Fruit fly (Drosophila melanogaster) whole organism, pupa: ENCODE data around the gene CG9948.

ENCODE experiments used
- CG10348 ChIP-seq: fragments of 200-800 bp; sonication (Bioruptor generic); IDR thresholded peaks from 2 replicates; pipeline ENCODE4 v1.3.6; 2022; ENCODE audit warnings: missing biosample characterization, missing genetic modification characterization
- CG12605 ChIP-seq: fragments of 200-800 bp; sonication (Bioruptor generic); IDR thresholded peaks from 2 replicates; pipeline ENCODE4 v1.3.6; 2022; ENCODE audit warnings: missing biosample characterization, missing genetic modification characterization
- CG13204 ChIP-seq: fragments of 200-800 bp; sonication (Bioruptor generic); optimal IDR thresholded peaks from 2 replicates; lab custom pipeline; 2018; ENCODE audit warnings: missing biosample characterization, mild to moderate bottlenecking, missing genetic modification characterization, moderate library complexity
- CG14655 ChIP-seq: fragments of 200-800 bp; sonication (Bioruptor generic); optimal IDR thresholded peaks from 3 replicates; lab custom pipeline; 2017; ENCODE audit warnings: mild to moderate bottlenecking, missing biosample characterization, missing genetic modification reagents, missing genetic modification characterization
- CG15710 ChIP-seq: fragments of 200-800 bp; sonication (Bioruptor generic); optimal IDR thresholded peaks from 2 replicates; lab custom pipeline; 2018; ENCODE audit warnings: missing biosample characterization, mild to moderate bottlenecking, missing genetic modification characterization, moderate library complexity
- CG17806 ChIP-seq: fragments of 200-800 bp; sonication (Bioruptor generic); optimal IDR thresholded peaks from 2 replicates; lab custom pipeline; 2018; ENCODE audit warnings: missing biosample characterization, mild to moderate bottlenecking, missing genetic modification characterization, moderate library complexity
- CG32121 ChIP-seq: fragments of 200-800 bp; sonication (Bioruptor generic); IDR thresholded peaks from 2 replicates; pipeline ENCODE4 v1.3.6; 2022; ENCODE audit warnings: missing biosample characterization, missing genetic modification characterization
- CG34367 ChIP-seq: fragments of 200-800 bp; sonication (Bioruptor generic); optimal IDR thresholded peaks from 2 replicates; lab custom pipeline; 2018; ENCODE audit warnings: missing biosample characterization, mild to moderate bottlenecking, missing genetic modification characterization
- CG4496 ChIP-seq: fragments of 200-800 bp; sonication (Bioruptor generic); IDR thresholded peaks from 3 replicates; pipeline ENCODE4 v1.3.6; 2022; ENCODE audit warnings: missing biosample characterization, missing genetic modification characterization
- CG8159 ChIP-seq: fragments of 200-800 bp; sonication (Bioruptor generic); optimal IDR thresholded peaks from 3 replicates; lab custom pipeline; 2018; ENCODE audit warnings: missing biosample characterization, mild to moderate bottlenecking, missing genetic modification characterization, moderate library complexity
- CG8301 ChIP-seq: fragments of 200-800 bp; sonication (Bioruptor generic); optimal IDR thresholded peaks from 2 replicates; lab custom pipeline; 2018; ENCODE audit warnings: missing biosample characterization, mild to moderate bottlenecking, missing genetic modification characterization
- CG9948 ChIP-seq: fragments of 200-800 bp; sonication (Bioruptor generic); optimal IDR thresholded peaks from 2 replicates; lab custom pipeline; 2018; ENCODE audit warnings: missing biosample characterization, mild to moderate bottlenecking, missing genetic modification characterization, moderate library complexity
- D1 ChIP-seq: fragments of 200-800 bp; sonication (Bioruptor generic); optimal IDR thresholded peaks from 2 replicates; lab custom pipeline; 2018; ENCODE audit warnings: missing biosample characterization, mild to moderate bottlenecking, missing genetic modification characterization, moderate library complexity
- EcR ChIP-seq: fragments of 200-800 bp; sonication (Bioruptor generic); optimal IDR thresholded peaks from 3 replicates; lab custom pipeline; 2019; ENCODE audit warnings: missing biosample characterization, missing genetic modification characterization, mild to moderate bottlenecking, moderate library complexity, missing genetic modification reagents
- Ets98B ChIP-seq: fragments of 200-800 bp; sonication (Bioruptor generic); IDR thresholded peaks from 2 replicates; pipeline ENCODE4 v1.3.6; 2022; ENCODE audit warnings: missing biosample characterization, missing genetic modification characterization
- Pif1A ChIP-seq: fragments of 200-800 bp; sonication (Bioruptor generic); optimal IDR thresholded peaks from 3 replicates; lab custom pipeline; 2016; ENCODE audit warnings: missing biosample characterization, missing genetic modification characterization
- Pif1B ChIP-seq: fragments of 200-800 bp; sonication (Bioruptor generic); optimal IDR thresholded peaks from 3 replicates; lab custom pipeline; 2016; ENCODE audit warnings: missing biosample characterization, missing genetic modification characterization
- Snoo ChIP-seq: fragments of 200-800 bp; sonication (Bioruptor generic); optimal IDR thresholded peaks from 3 replicates; lab custom pipeline; 2017; ENCODE audit warnings: missing biosample characterization, mild to moderate bottlenecking, missing genetic modification characterization, inconsistent platforms
- fd96Ca ChIP-seq: fragments of 200-800 bp; sonication (Bioruptor generic); IDR thresholded peaks from 3 replicates; pipeline ENCODE4 v1.3.6; 2022; ENCODE audit warnings: missing biosample characterization, missing genetic modification characterization
- gl ChIP-seq: fragments of 200-800 bp; sonication (Bioruptor generic); optimal IDR thresholded peaks from 2 replicates; lab custom pipeline; 2018; ENCODE audit warnings: missing biosample characterization, mild to moderate bottlenecking, missing genetic modification characterization
- rn ChIP-seq: fragments of 200-800 bp; sonication (Bioruptor generic); IDR thresholded peaks from 2 replicates; pipeline ENCODE4 v1.3.6; 2022; ENCODE audit warnings: missing biosample characterization, missing genetic modification characterization

The CG9948 gene

dm6 chr3L:6977391-6977790 lies 21.6 kb downstream of the CG9948 start:
- TF ChIP-seq CG15710 (tag; lab: Kevin White, UChicago) (peak; percentile 64), Pif1A (peak; percentile 41), CG13204 (GFP tag; lab: Kevin White, UChicago) (no peak), D1 (tag; lab: Kevin White, UChicago) (no peak), rn (GFP tag; lab: Robert Waterston, UW) (peak; percentile 72), fd96Ca (peak; percentile 78), CG8301 (peak; percentile 59), CG8159 (peak; percentile 75), CG4496 (peak; percentile 71), CG32121 (GFP tag; lab: Robert Waterston, UW) (peak; percentile 83), CG9948 (tag; lab: Kevin White, UChicago) (peak; percentile 65), CG10348 (GFP tag; lab: Robert Waterston, UW) (no peak), Ets98B (GFP tag; lab: Robert Waterston, UW) (peak; percentile 69), CG14655 (GFP tag; lab: Kevin White, UChicago) (peak; percentile 76), Pif1B (GFP tag; lab: Kevin White, UChicago) (peak; percentile 36), CG12605 (GFP tag; lab: Robert Waterston, UW) (peak; percentile 76; the same call in 1 of the 2 replicates), gl (peak; percentile 8), CG34367 (tag; lab: Kevin White, UChicago) (peak; percentile 38), EcR (GFP tag; lab: Kevin White, UChicago) (peak; percentile 25), CG17806 (peak; percentile 67), Snoo (tag; lab: Kevin White, UChicago) (peak; percentile 75)

dm6 chr3L:6978030-6978683 lies 22.4 kb downstream of the CG9948 start:
- TF ChIP-seq D1 (tag; lab: Kevin White, UChicago) (no peak), gl (no peak), CG13204 (GFP tag; lab: Kevin White, UChicago) (no peak), EcR (GFP tag; lab: Kevin White, UChicago) (no peak), CG9948 (tag; lab: Kevin White, UChicago) (no peak), fd96Ca (0 out of 3 replicates have a peak, but pooled peaks have one; percentile 16), CG10348 (GFP tag; lab: Robert Waterston, UW) (no peak), CG14655 (GFP tag; lab: Kevin White, UChicago) (peak; percentile 50), CG32121 (GFP tag; lab: Robert Waterston, UW) (peak; percentile 75), CG8159 (peak; percentile 40), CG34367 (tag; lab: Kevin White, UChicago) (no peak), CG15710 (tag; lab: Kevin White, UChicago) (peak; percentile 8), CG8301 (peak; percentile 54), rn (GFP tag; lab: Robert Waterston, UW) (peak; percentile 48; the same call in 1 of the 2 replicates), CG4496 (peak; percentile 49; the same call in 2 of the 3 replicates), Snoo (tag; lab: Kevin White, UChicago) (no peak), CG17806 (no peak), CG12605 (GFP tag; lab: Robert Waterston, UW) (0 out of 2 replicates have a peak, but pooled peaks have one; percentile 12), Ets98B (GFP tag; lab: Robert Waterston, UW) (no peak), Pif1B (GFP tag; lab: Kevin White, UChicago) (no peak), Pif1A (peak; percentile 36)

DNA sequence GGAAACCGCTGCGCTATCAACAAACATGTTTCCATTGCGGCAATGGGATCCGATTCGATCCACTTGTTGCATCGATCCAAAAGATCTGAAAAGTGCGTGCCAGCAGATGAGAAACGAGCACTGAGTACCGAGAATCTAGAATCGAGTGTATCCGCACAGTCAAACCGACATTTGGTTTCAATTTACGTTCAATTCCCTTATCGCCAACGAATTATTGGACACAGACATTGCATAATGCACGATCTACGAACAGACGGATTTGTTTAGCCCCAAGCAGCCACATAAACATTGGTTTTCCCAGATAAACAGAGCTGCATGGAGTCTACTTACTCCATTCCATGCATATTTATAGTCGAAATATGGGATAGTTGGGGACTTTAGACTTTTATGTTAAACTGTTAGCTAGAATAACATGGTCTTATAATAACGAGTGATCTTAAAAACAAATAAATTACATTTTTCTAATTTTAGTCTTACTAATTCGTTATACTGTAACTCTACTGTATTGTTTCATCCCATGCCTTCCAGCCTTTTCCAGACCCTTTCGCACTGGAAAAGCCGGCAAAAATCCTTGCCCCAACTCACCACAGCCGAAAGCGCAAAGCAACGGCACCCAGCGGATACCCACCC lies 23.1 kb downstream of the CG9948 start:
- TF ChIP-seq Pif1A (no peak), D1 (tag; lab: Kevin White, UChicago) (no peak), CG32121 (GFP tag; lab: Robert Waterston, UW) (no peak), fd96Ca (no peak), CG34367 (tag; lab: Kevin White, UChicago) (no peak), CG10348 (GFP tag; lab: Robert Waterston, UW) (no peak), EcR (GFP tag; lab: Kevin White, UChicago) (no peak), CG9948 (tag; lab: Kevin White, UChicago) (no peak), CG14655 (GFP tag; lab: Kevin White, UChicago) (no peak), CG15710 (tag; lab: Kevin White, UChicago) (no peak), CG17806 (no peak), CG13204 (GFP tag; lab: Kevin White, UChicago) (no peak), rn (GFP tag; lab: Robert Waterston, UW) (no peak), Pif1B (GFP tag; lab: Kevin White, UChicago) (no peak), Snoo (tag; lab: Kevin White, UChicago) (no peak), gl (no peak), Ets98B (GFP tag; lab: Robert Waterston, UW) (no peak)

DNA sequence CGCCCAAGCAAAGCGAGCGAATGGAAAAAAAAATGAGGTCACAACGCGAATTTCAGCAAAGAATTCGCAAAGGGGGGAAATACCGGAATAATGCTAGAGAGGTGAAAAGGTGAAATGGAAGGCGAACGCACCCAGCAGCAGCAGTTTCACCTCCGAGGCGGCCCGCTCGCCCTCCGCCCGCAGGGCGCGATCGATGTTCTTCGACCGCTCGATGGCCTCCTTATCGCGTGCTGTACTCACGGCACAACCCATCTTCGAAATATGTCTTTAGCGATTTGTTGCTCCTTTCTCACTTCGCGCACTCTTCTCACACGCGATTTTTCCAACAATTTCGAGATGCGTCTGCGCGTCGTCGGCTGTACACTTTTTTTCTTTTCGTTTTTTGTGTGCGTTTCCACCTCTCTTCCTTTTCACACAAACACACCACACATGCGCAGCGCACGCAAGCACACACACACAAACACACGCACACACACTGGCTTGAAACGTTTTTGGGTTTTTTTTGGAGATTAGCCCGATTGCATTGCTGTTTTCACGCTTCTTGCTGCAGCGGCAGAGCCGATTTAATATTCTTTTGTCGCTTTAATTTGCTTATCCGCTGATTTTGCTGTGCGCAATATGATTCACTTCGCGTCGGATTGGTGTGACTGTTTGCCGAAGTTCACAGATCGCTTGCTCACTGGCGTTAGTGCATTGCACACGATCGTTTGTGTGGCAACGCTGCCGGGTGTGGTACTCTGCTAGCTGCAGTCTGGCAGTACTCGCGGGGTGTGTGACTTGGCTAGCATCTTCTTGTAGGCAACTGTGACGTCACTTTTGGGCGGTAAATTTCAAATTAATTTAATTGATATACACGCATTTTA lies 23.8 kb downstream of the CG9948 start, which contains the start of gene Galphai:
Galphai (minus strand) TSS at position 658 of the 863 bp plus-strand sequence.
- TF ChIP-seq CG8159 = peak; percentile 38
- TF ChIP-seq Pif1A = no peak
- TF ChIP-seq CG10348 (GFP tag; lab: Robert Waterston, UW) = no peak
- no peak for TF ChIP-seq CG34367 (tag; lab: Kevin White, UChicago)
- TF ChIP-seq CG4496 = no peak; the same call in 2 of the 3 replicates
- no peak for TF ChIP-seq gl
- TF ChIP-seq rn (GFP tag; lab: Robert Waterston, UW) = 0 out of 2 replicates have a peak, but pooled peaks have one; percentile 17
- peak; percentile 41; the same call in 1 of the 3 replicates for TF ChIP-seq fd96Ca
- no peak for TF ChIP-seq CG8301
- no peak for TF ChIP-seq CG32121 (GFP tag; lab: Robert Waterston, UW)
- peak; percentile 21 for TF ChIP-seq Pif1B (GFP tag; lab: Kevin White, UChicago)
- peak; percentile 25; the same call in 1 of the 2 replicates for TF ChIP-seq Ets98B (GFP tag; lab: Robert Waterston, UW)
- peak; percentile 67 for TF ChIP-seq EcR (GFP tag; lab: Kevin White, UChicago)
- TF ChIP-seq CG15710 (tag; lab: Kevin White, UChicago) = no peak
- peak; percentile 37 for TF ChIP-seq CG13204 (GFP tag; lab: Kevin White, UChicago)
- no peak for TF ChIP-seq CG14655 (GFP tag; lab: Kevin White, UChicago)
- TF ChIP-seq CG9948 (tag; lab: Kevin White, UChicago) = no peak
- TF ChIP-seq CG12605 (GFP tag; lab: Robert Waterston, UW) = no peak; the same call in 1 of the 2 replicates
- no peak for TF ChIP-seq D1 (tag; lab: Kevin White, UChicago)
- TF ChIP-seq, all 21 proteins: peak for 7
